Worm (Caenorhabditis elegans): ENCODE data around the gene hsp-75.

- TF ChIP-seq ref-1 (GFP tag; conservative IDR thresholded peaks at IDR 0.05): no peak
- TF ChIP-seq tab-1 (GFP tag; IDR thresholded peaks at IDR 0.05): no peak
- no peak for TF ChIP-seq T22C8.4 (GFP tag; IDR thresholded peaks at IDR 0.05)
- TF ChIP-seq flt-1 (GFP tag; IDR thresholded peaks at IDR 0.05): no peak
- no peak for TF ChIP-seq med-1 (GFP tag; optimal IDR thresholded peaks at IDR 0.05; ENCODE audit: insufficient read depth)
- TF ChIP-seq ztf-23 (GFP tag; IDR thresholded peaks at IDR 0.05): no peak
- TF ChIP-seq ztf-29 (GFP tag; IDR thresholded peaks at IDR 0.05): no peak
These were observed 19.9 kb upstream of the hsp-75 start for ce11 chrIII:7246389-7246788.
